Worm (Caenorhabditis elegans): Measurements from ENCODE around the gene F35C8.5.

ce11 chrX:5347856-5348255, 17.8 kb upstream of the F35C8.5 start:
- TF ChIP-seq him-1 (tag; optimal IDR thresholded peaks at IDR 0.05) (no peak), W03F9.2 (tag; optimal IDR thresholded peaks at IDR 0.05) (no peak)
